Worm (Caenorhabditis elegans): ENCODE measurements around the gene act-2.

The act-2 gene

DNA sequence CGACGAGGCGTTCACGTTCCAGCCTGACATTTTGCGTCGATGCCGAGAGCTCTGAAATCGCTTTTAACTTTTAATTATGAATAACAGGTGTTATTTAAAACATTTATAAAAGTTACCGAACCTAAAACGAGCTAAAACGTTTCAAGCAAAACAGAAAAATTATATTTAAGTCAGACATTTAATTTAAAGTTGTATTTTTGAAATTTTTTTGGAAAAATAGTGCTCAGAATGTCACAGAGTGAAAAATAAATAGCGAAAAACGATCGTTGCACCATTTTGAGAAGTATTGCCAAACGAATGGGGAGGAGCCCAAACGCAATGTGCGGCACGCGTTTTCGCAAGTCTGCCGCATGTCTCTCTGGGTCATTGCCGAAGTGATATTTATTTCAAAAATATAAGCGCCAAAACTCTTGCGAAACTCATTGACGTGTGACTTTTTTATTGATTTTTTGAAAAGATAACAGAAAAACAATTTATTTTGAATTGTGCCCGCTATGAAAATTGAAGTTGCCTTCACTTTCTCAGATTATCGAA is 35.2 kb upstream of the act-2 start, which contains the start of gene erfa-3 (continued):
- peak; percentile 49 for TF ChIP-seq lin-40 (tag; optimal IDR thresholded peaks at IDR 0.05)
- no peak for TF ChIP-seq gei-17 (GFP tag; optimal IDR thresholded peaks at IDR 0.05)
- no peak for TF ChIP-seq ztf-28 (GFP tag; IDR thresholded peaks at IDR 0.05)
- no peak for TF ChIP-seq Y56A3A.18 (GFP tag; IDR thresholded peaks at IDR 0.05)
- 0 out of 2 replicates have a peak, but pooled peaks have one; percentile 52 for TF ChIP-seq let-526 (GFP tag; IDR thresholded peaks at IDR 0.05)
- TF ChIP-seq zim-3 (tag; optimal IDR thresholded peaks at IDR 0.05), result no peak
- TF ChIP-seq ceh-91 (GFP tag; IDR thresholded peaks at IDR 0.05), result no peak; the same call in 1 of the 2 replicates
- TF ChIP-seq Y53F4B.3 (GFP tag; IDR thresholded peaks at IDR 0.05), result no peak
- TF ChIP-seq rpc-1 (optimal IDR thresholded peaks at IDR 0.05), result peak; percentile 44
- no peak for TF ChIP-seq rpc-1 (tag; optimal IDR thresholded peaks at IDR 0.05)
- no peak for TF ChIP-seq ceh-58 (GFP tag; IDR thresholded peaks at IDR 0.05)
- TF ChIP-seq F52B5.7 (tag; optimal IDR thresholded peaks at IDR 0.05), result no peak
- TF ChIP-seq F39B2.1 (GFP tag; IDR thresholded peaks at IDR 0.05), result no peak
- TF ChIP-seq bed-2 (GFP tag; IDR thresholded peaks at IDR 0.05), result no peak
- TF ChIP-seq zfh-2 (GFP tag; conservative IDR thresholded peaks at IDR 0.05), result no peak
- TF ChIP-seq attf-6 (GFP tag; IDR thresholded peaks at IDR 0.05), result no peak
- TF ChIP-seq hsf-1 (GFP tag; IDR thresholded peaks at IDR 0.05), result no peak
- no peak for TF ChIP-seq sea-2 (GFP tag; IDR thresholded peaks at IDR 0.05)
- no peak for TF ChIP-seq attf-3 (GFP tag; conservative IDR thresholded peaks at IDR 0.05)
- TF ChIP-seq pha-4 (tag; optimal IDR thresholded peaks at IDR 0.05), result no peak
- TF ChIP-seq egrh-3 (GFP tag; IDR thresholded peaks at IDR 0.05), result no peak
- TF ChIP-seq let-607 (tag; optimal IDR thresholded peaks at IDR 0.05), result peak in 1 of 2 experiments; percentile 2
- peak; percentile 54 for TF ChIP-seq ZK185.1 (tag; optimal IDR thresholded peaks at IDR 0.05; ENCODE audit: poor library complexity, severe bottlenecking)
- TF ChIP-seq hrde-1 (tag; optimal IDR thresholded peaks at IDR 0.05; ENCODE audit: borderline replicate concordance), result no peak
- no peak for TF ChIP-seq pbrm-1 (GFP tag; IDR thresholded peaks at IDR 0.05)
- no peak for TF ChIP-seq ets-4 (GFP tag; optimal IDR thresholded peaks at IDR 0.05)
- TF ChIP-seq sdz-38 (tag; optimal IDR thresholded peaks at IDR 0.05), result no peak
- TF ChIP-seq tlf-1 (GFP tag; optimal IDR thresholded peaks at IDR 0.05), result no peak
- TF ChIP-seq ztf-6 (GFP tag; IDR thresholded peaks at IDR 0.05), result no peak
- no peak for TF ChIP-seq nfya-2 (GFP tag; IDR thresholded peaks at IDR 0.05)
- TF ChIP-seq mxl-1 (tag; optimal IDR thresholded peaks at IDR 0.05), result no peak
- TF ChIP-seq tbp1 (GFP tag; optimal IDR thresholded peaks at IDR 0.05), result peak; percentile 33

DNA sequence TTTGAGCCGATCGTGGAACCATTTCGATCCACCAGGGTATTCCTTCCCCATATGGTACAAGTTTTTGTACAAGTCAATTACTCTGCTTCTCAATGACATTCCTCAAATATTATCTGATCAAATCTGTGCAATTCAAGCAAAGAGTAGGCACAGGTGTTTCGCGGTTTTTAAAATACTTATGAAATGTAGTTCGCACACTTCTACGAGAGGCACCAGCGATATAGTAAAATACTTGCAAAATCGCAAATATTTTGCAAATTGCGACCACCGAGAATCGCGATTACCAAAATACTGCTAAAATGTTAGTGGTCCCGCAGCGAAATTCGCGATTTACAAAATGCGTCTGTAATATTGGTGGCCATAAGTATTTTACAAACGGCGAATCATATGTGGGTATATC is 31.7 kb upstream of the act-2 start, which contains the start of gene Y42A5A.5:
Y42A5A.5 (minus strand) TSS at position 101 of the 400 bp plus-strand sequence.
- TF ChIP-seq madf-3 (GFP tag; IDR thresholded peaks at IDR 0.05), result 0 out of 2 replicates have a peak, but pooled peaks have one; percentile 52
- peak; percentile 36 for TF ChIP-seq madf-6 (GFP tag; IDR thresholded peaks at IDR 0.05)

DNA sequence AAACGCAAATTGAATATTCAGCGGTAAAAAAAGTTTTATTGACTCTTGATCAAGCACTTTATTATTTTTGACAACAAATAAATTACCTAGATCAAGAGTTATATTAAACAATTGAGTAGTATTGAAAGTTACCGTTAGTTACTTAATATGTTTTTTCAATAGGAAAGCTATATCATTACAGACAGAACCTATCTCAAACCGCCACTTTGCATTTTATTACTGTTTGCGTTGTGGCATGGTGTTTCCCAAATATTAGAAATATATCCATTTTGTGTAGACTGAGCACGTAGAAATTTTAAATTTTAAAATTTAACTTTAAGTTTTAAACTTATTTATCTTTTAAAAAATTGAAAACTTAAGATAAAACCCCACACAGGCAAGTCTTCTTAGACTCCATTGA is 26.5 kb upstream of the act-2 start:
- TF ChIP-seq D2030.7 (GFP tag; IDR thresholded peaks at IDR 0.05) (no peak), F33H1.4 (GFP tag; IDR thresholded peaks at IDR 0.05) (no peak), Y67H2A.10 (GFP tag; conservative IDR thresholded peaks at IDR 0.05) (no peak), ceh-58 (GFP tag; IDR thresholded peaks at IDR 0.05) (no peak)

All from whole organism, young adult.